Worm (Caenorhabditis elegans) whole organism, L1 larva: ENCODE measurements around the gene str-148.

Experiments used
- ceh-8 ChIP-seq: fragments of 200-800 bp; sonication (Bioruptor generic); optimal IDR thresholded peaks from 2 replicates; lab custom pipeline; 2018; ENCODE audit warnings: mild to moderate bottlenecking, missing genetic modification characterization, moderate library complexity, missing compliant biosample characterization
- ceh-82 ChIP-seq, 3 experiments: fragments of 150-350 bp in 1 of 3; sonication (generic microtip) in 2 of 3; optimal IDR thresholded peaks; 2 replicates each; lab custom pipeline; 2014 to 2017; ENCODE audit warnings: missing biosample characterization in 3 of 3, missing genetic modification characterization in 3 of 3
- ceh-90 ChIP-seq: sonication (generic microtip); optimal IDR thresholded peaks from 2 replicates; lab custom pipeline; 2016; ENCODE audit warnings: missing genetic modification characterization, missing compliant biosample characterization
- dsc-1 ChIP-seq: sonication (generic microtip); optimal IDR thresholded peaks from 2 replicates; lab custom pipeline; 2016; ENCODE audit warnings: mild to moderate bottlenecking, missing genetic modification characterization, missing compliant biosample characterization
- fos-1 ChIP-seq: fragments of 150-350 bp; optimal IDR thresholded peaks from 2 replicates; lab custom pipeline; 2014; ENCODE audit warnings: missing biosample characterization, missing genetic modification characterization
- grh-1 ChIP-seq: fragments of 200-800 bp; sonication (Bioruptor generic); IDR thresholded peaks from 2 replicates; pipeline ENCODE4 v1.3.6; 2022; ENCODE audit warnings: missing genetic modification reagents, missing genetic modification characterization, missing compliant biosample characterization
- lir-3 ChIP-seq: sonication (generic microtip); optimal IDR thresholded peaks from 2 replicates; lab custom pipeline; 2016; ENCODE audit warnings: mild to moderate bottlenecking, missing genetic modification characterization, moderate library complexity, missing compliant biosample characterization; ENCODE audit not compliant: poor library complexity
- lsy-2 ChIP-seq, 2 experiments: fragments of 150-350 bp; optimal IDR thresholded peaks; 2 replicates each; lab custom pipeline; 2014; ENCODE audit warnings: missing biosample characterization in 2 of 2, missing genetic modification characterization in 2 of 2
- mdl-1 ChIP-seq, 2 experiments: fragments of 150-350 bp; optimal IDR thresholded peaks; 2 replicates each; lab custom pipeline; 2014 to 2017; ENCODE audit warnings: missing biosample characterization in 2 of 2, missing genetic modification characterization in 2 of 2, inconsistent platforms in 1 of 2
- nhr-19 ChIP-seq: fragments of 200-800 bp; sonication (Bioruptor generic); conservative IDR thresholded peaks from 2 replicates; pipeline ENCODE4 v1.3.6; 2022; ENCODE audit warnings: missing genetic modification characterization, missing compliant biosample characterization
- nhr-71 ChIP-seq: sonication (generic microtip); optimal IDR thresholded peaks from 2 replicates; lab custom pipeline; 2016; ENCODE audit warnings: mild to moderate bottlenecking, missing genetic modification characterization, moderate library complexity, missing compliant biosample characterization
- rnt-1 ChIP-seq: sonication (generic microtip); optimal IDR thresholded peaks from 2 replicates; lab custom pipeline; 2016; ENCODE audit warnings: mild to moderate bottlenecking, missing genetic modification characterization, moderate library complexity, missing compliant biosample characterization
- skn-1 ChIP-seq: fragments of 150-350 bp; optimal IDR thresholded peaks from 2 replicates; lab custom pipeline; 2014; ENCODE audit warnings: missing biosample characterization, missing genetic modification characterization
- snu-23 ChIP-seq: sonication (generic microtip); optimal IDR thresholded peaks from 2 replicates; lab custom pipeline; 2016; ENCODE audit warnings: missing genetic modification characterization, missing compliant biosample characterization
- swsn-7 ChIP-seq: sonication (generic microtip); optimal IDR thresholded peaks from 2 replicates; lab custom pipeline; 2016; ENCODE audit warnings: missing genetic modification characterization, missing compliant biosample characterization
- unc-86 ChIP-seq: sonication (generic microtip); optimal IDR thresholded peaks from 2 replicates; lab custom pipeline; 2016; ENCODE audit warnings: missing genetic modification characterization, missing compliant biosample characterization
- zag-1 ChIP-seq: fragments of 150-350 bp; optimal IDR thresholded peaks from 2 replicates; lab custom pipeline; 2014; ENCODE audit warnings: missing biosample characterization, missing genetic modification characterization
- ztf-4 ChIP-seq: fragments of 150-350 bp; optimal IDR thresholded peaks from 2 replicates; lab custom pipeline; 2014; ENCODE audit warnings: missing biosample characterization, missing genetic modification characterization

str-148 gene

DNA sequence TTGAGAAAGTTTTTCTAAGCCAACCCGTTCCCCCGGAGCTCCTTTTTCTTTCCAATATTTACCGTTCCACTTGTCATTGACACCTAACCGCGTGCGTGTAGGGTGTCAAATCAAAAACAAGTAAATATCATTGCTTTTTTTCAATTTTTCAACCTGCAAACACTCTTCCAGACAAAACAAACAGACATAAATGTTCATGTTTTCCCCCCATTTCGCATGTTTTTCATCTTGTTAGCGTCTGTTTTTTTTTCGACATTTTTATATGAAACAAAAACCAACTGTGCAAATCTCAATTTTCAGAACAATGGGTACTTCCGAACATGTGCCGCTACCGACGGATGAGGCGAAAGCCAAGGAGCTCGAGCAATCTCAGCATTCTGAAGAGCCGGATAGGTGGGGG is 45.9 kb downstream of the str-148 start, which contains the start of gene snf-3:
Gene snf-3, plus strand, starts transcription at position 301 of the 400 bp plus-strand sequence.
- TF ChIP-seq zag-1 (tag; lab: Kevin White, UChicago) (no peak), nhr-71 (tag; lab: Kevin White, UChicago) (no peak), ceh-8 (no peak), ceh-90 (tag; lab: Kevin White, UChicago) (no peak), mdl-1 (tag; optimal IDR thresholded peaks at IDR 0.05; lab: Kevin White, UChicago) (no peak), fos-1 (tag; lab: Kevin White, UChicago) (no peak), swsn-7 (tag; lab: Kevin White, UChicago) (no peak), lir-3 (tag; lab: Kevin White, UChicago) (no peak), ztf-4 (tag; lab: Kevin White, UChicago) (no peak), snu-23 (no peak), rnt-1 (tag; lab: Kevin White, UChicago) (no peak), dsc-1 (tag; lab: Kevin White, UChicago) (no peak), lsy-2 (tag; optimal IDR thresholded peaks at IDR 0.05; lab: Kevin White, UChicago) (no peak), unc-86 (tag; lab: Kevin White, UChicago) (no peak), grh-1 (no peak), nhr-19 (GFP tag; lab: Robert Waterston, UW) (no peak), ceh-82 (tag; optimal IDR thresholded peaks at IDR 0.05; lab: Kevin White, UChicago) (no peak), skn-1 (tag; lab: Kevin White, UChicago) (no peak)
